Worm (Caenorhabditis elegans) whole organism, L3 larva: ENCODE measurements around the gene tbcb-1.

Experiments
- aly-2 ChIP-seq: fragments of 150-350 bp; optimal IDR thresholded peaks from 2 replicates; lab custom pipeline; 2014; ENCODE audit warnings: missing biosample characterization, missing genetic modification characterization
- pha-4 ChIP-seq: fragments of 150-350 bp; optimal IDR thresholded peaks from 2 replicates; lab custom pipeline; 2014; ENCODE audit warnings: missing biosample characterization, missing genetic modification reagents, missing genetic modification characterization

DNA sequence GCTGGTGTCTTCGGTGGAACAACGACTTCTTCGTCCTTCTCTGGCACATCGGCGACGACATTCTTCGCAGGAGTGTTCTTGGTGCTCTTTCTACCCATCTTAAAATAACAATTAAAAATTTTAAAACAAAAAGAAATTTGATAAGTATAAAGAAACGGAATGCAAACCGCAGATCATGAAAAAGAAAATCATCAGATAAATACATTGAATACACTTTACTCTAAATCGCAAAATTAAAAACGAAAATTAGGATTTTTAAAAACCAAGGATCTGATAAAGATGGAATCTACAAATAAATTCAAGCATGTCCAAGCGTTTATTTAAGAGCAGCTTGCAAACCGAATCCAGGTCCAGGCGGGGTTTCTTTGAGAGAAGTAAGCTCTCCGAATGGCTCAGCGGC, 32.5 kb downstream of the tbcb-1 start, which contains the start of gene F53F4.11:
- TF ChIP-seq aly-2 (tag; lab: Kevin White, UChicago), result no peak
- TF ChIP-seq pha-4 (tag; lab: Kevin White, UChicago), result no peak
